Fruit fly (Drosophila melanogaster) whole organism, adult: Measurements from ENCODE around the gene CG15418.

Experiments
- CG11617 ChIP-seq: fragments of 200-800 bp; sonication (Bioruptor generic); optimal IDR thresholded peaks from 2 replicates; lab custom pipeline; 2017; ENCODE audit warnings: mild to moderate bottlenecking, missing biosample characterization, missing genetic modification reagents, missing genetic modification characterization
- CG12768 ChIP-seq: fragments of 200-800 bp; sonication (Bioruptor generic); optimal IDR thresholded peaks from 2 replicates; lab custom pipeline; 2017; ENCODE audit warnings: missing biosample characterization, missing genetic modification characterization, mild to moderate bottlenecking, moderate library complexity, missing genetic modification reagents
- CG14711 ChIP-seq: fragments of 200-800 bp; sonication (Bioruptor generic); optimal IDR thresholded peaks from 2 replicates; lab custom pipeline; 2018; ENCODE audit warnings: missing biosample characterization, mild to moderate bottlenecking, missing genetic modification characterization, moderate library complexity
- CG1620 ChIP-seq: fragments of 200-800 bp; sonication (Bioruptor generic); optimal IDR thresholded peaks from 2 replicates; lab custom pipeline; 2016; ENCODE audit warnings: missing biosample characterization, missing genetic modification characterization
- CG33017 ChIP-seq: fragments of 200-800 bp; sonication (Bioruptor generic); optimal IDR thresholded peaks from 2 replicates; lab custom pipeline; 2018; ENCODE audit warnings: missing biosample characterization, mild to moderate bottlenecking, missing genetic modification characterization, moderate library complexity
- CG5204 ChIP-seq: fragments of 200-800 bp; sonication (Bioruptor generic); optimal IDR thresholded peaks from 2 replicates; lab custom pipeline; 2016; ENCODE audit warnings: missing biosample characterization, missing genetic modification characterization
- CG7045 ChIP-seq: fragments of 200-800 bp; sonication (Bioruptor generic); optimal IDR thresholded peaks from 2 replicates; lab custom pipeline; 2017; ENCODE audit warnings: missing biosample characterization, mild to moderate bottlenecking, missing genetic modification characterization
- CG7101 ChIP-seq: fragments of 200-800 bp; sonication (Bioruptor generic); optimal IDR thresholded peaks from 2 replicates; lab custom pipeline; 2018; ENCODE audit warnings: missing biosample characterization, mild to moderate bottlenecking, missing genetic modification characterization, moderate library complexity
- Clk ChIP-seq: fragments of 200-800 bp; sonication (Bioruptor generic); optimal IDR thresholded peaks from 2 replicates; lab custom pipeline; 2017; ENCODE audit warnings: missing biosample characterization, missing genetic modification characterization
- Crg-1 ChIP-seq: fragments of 200-800 bp; sonication (Bioruptor generic); optimal IDR thresholded peaks from 2 replicates; lab custom pipeline; 2016; ENCODE audit warnings: missing biosample characterization, missing genetic modification characterization
- Hr96 ChIP-seq: fragments of 200-800 bp; sonication (Bioruptor generic); optimal IDR thresholded peaks from 2 replicates; lab custom pipeline; 2016; ENCODE audit warnings: missing biosample characterization, missing genetic modification characterization
- Mnt ChIP-seq: fragments of 200-800 bp; sonication (Bioruptor generic); optimal IDR thresholded peaks from 2 replicates; lab custom pipeline; 2016; ENCODE audit warnings: missing biosample characterization, mild to moderate bottlenecking, missing genetic modification characterization
- bab1 ChIP-seq: fragments of 200-800 bp; sonication (Bioruptor generic); optimal IDR thresholded peaks from 3 replicates; lab custom pipeline; 2019; ENCODE audit warnings: missing biosample characterization, mild to moderate bottlenecking, missing genetic modification characterization, moderate library complexity
- cic ChIP-seq: fragments of 200-800 bp; sonication (Bioruptor generic); optimal IDR thresholded peaks from 2 replicates; lab custom pipeline; 2017; ENCODE audit warnings: missing biosample characterization, mild to moderate bottlenecking, missing genetic modification characterization, moderate library complexity
- cnc ChIP-seq, 2 experiments: fragments of >200 bp; optimal IDR thresholded peaks; 2 replicates each; lab custom pipeline; 2017
- kay ChIP-seq: fragments of 200-800 bp; sonication (Bioruptor generic); peaks from one replicate; lab custom pipeline; 2016; ENCODE audit warnings: missing biosample characterization, missing genetic modification characterization, borderline replicate concordance
- ovo ChIP-seq: fragments of 200-800 bp; sonication (Bioruptor generic); optimal IDR thresholded peaks from 2 replicates; lab custom pipeline; 2016; ENCODE audit warnings: missing biosample characterization, missing genetic modification characterization
- pad ChIP-seq: fragments of 200-800 bp; sonication (Bioruptor generic); optimal IDR thresholded peaks from 3 replicates; lab custom pipeline; 2017; ENCODE audit warnings: missing biosample characterization, missing genetic modification characterization, mild to moderate bottlenecking, moderate library complexity, missing genetic modification reagents
- tj ChIP-seq: fragments of 200-800 bp; sonication (Bioruptor generic); optimal IDR thresholded peaks from 3 replicates; lab custom pipeline; 2017; ENCODE audit warnings: missing biosample characterization, mild to moderate bottlenecking, missing genetic modification characterization, moderate library complexity
- toe ChIP-seq: fragments of 200-800 bp; sonication (Bioruptor generic); optimal IDR thresholded peaks from 2 replicates; lab custom pipeline; 2016; ENCODE audit warnings: missing biosample characterization, missing genetic modification characterization

Gene CG15418

dm6 chr2L:3610608-3611007 lies 10.9 kb downstream of the CG15418 start:
- TF ChIP-seq CG12768 (GFP tag; lab: Kevin White, UChicago): no peak
- no peak for TF ChIP-seq pad
- no peak for TF ChIP-seq Clk (GFP tag; lab: Kevin White, UChicago)
- TF ChIP-seq Crg-1 (GFP tag; lab: Kevin White, UChicago): no peak
- no peak for TF ChIP-seq cnc (optimal IDR thresholded peaks at IDR 0.05; lab: Kevin White, UChicago)
- TF ChIP-seq cic (GFP tag; lab: Kevin White, UChicago): no peak
- no peak for TF ChIP-seq CG14711
- no peak for TF ChIP-seq CG5204 (GFP tag; lab: Kevin White, UChicago)
- TF ChIP-seq CG7101 (tag; lab: Kevin White, UChicago): no peak
- no peak for TF ChIP-seq ovo
- TF ChIP-seq CG1620 (GFP tag; lab: Kevin White, UChicago): no peak
- TF ChIP-seq toe (GFP tag; lab: Kevin White, UChicago): no peak

DNA sequence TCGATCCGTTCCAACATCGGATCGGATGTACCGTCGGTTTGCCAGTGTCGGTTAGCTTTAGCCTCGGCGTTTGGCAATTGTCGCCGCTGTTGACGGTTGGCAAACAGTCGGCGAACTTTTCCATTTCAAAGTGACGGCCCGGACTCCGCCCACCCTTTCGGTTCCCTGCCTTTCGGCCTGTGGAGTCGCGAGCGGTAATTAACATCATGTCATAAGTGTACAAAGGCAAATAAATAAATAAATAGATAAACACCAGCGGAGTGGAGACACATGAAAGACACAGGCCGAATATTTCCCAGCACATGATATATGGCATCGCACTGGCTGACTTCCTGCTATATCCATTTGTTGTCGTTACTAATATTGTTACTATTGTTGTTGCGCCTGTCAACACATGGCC lies 12.7 kb downstream of the CG15418 start:
- TF ChIP-seq Mnt (GFP tag; lab: Kevin White, UChicago) (no peak), bab1 (no peak), CG11617 (no peak), ovo (no peak)

DNA sequence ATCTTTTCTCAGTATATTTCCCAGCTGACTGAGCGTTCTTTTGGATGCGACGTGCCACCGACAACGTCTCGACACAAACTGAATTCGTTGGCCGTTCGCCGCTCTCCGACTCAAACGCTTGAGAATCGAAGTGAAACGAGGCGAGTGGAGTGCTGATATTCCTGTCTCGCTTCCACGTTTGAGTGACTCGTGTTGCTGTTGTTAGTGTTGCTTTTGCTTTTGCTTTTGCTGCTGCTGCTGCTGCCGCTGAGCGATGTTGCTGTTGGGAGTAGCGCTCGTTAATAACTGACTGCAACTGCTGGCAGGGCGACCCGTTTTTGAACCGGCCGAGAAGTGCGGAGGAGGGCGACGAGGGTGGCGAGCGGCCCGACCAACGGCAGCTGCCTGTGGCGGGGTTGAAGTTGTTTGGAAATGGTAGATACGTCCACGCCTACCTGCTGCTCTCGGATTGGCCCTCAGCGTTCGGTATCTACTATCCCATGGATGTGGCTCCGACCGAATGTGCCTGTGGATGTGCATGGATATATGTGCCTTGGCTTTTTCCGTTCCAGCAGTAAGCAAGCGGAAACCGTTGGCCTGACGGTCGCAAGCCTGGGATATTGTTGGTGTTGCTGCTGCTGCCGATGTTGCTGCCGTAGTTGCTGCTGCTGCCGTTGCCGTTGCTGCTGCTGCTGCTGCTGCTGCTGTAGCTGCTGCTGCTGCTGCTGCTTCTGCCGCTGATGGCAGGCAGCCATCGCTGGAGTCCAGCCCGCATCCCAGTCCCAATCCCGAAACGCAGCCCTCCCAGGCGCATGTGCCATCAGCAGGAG lies 14.8 kb downstream of the CG15418 start, which contains the start of gene odd:
TSS of gene odd (minus strand) at position 295 of the 809 bp plus-strand sequence.
- TF ChIP-seq kay (no peak), CG33017 (tag; lab: Kevin White, UChicago) (no peak), Clk (GFP tag; lab: Kevin White, UChicago) (no peak), CG7101 (tag; lab: Kevin White, UChicago) (no peak), pad (no peak), CG1620 (GFP tag; lab: Kevin White, UChicago) (no peak), cic (GFP tag; lab: Kevin White, UChicago) (no peak), ovo (no peak), bab1 (no peak), Hr96 (no peak), CG12768 (GFP tag; lab: Kevin White, UChicago) (no peak), cnc (optimal IDR thresholded peaks at IDR 0.05; lab: Kevin White, UChicago) (no peak), toe (GFP tag; lab: Kevin White, UChicago) (no peak), Crg-1 (GFP tag; lab: Kevin White, UChicago) (no peak)

- TF ChIP-seq CG33017 (tag; lab: Kevin White, UChicago): no peak
These were observed 15.8 kb downstream of the CG15418 start for dm6 chr2L:3605673-3606072.

DNA sequence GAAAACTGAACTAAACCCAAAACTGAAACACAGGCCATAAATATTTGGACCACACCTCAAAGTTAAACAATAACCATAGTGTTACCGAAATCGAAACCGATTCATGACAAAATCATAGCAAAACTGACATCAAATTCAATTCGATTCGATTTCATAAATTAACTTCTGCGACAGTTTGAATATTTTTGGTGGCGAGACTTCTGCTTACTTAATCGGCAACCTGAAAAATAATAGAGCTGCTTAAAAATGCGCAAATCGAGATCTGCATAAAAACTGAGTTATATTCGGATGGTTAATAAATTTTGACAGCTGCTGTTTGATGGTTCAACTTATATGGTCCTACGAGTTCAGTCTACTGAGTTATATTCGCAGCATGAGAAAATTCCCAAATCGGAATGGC lies 18.0 kb downstream of the CG15418 start:
- no peak for TF ChIP-seq cic (GFP tag; lab: Kevin White, UChicago)
- no peak for TF ChIP-seq tj (GFP tag; lab: Kevin White, UChicago)
- no peak for TF ChIP-seq Clk (GFP tag; lab: Kevin White, UChicago)
- TF ChIP-seq ovo: no peak
- no peak for TF ChIP-seq CG11617
- TF ChIP-seq CG7101 (tag; lab: Kevin White, UChicago): no peak
- TF ChIP-seq bab1: no peak
- no peak for TF ChIP-seq CG5204 (GFP tag; lab: Kevin White, UChicago)
- TF ChIP-seq CG33017 (tag; lab: Kevin White, UChicago): no peak
- no peak for TF ChIP-seq Crg-1 (GFP tag; lab: Kevin White, UChicago)

- no peak for TF ChIP-seq cnc (optimal IDR thresholded peaks at IDR 0.05; lab: Kevin White, UChicago)
- no peak for TF ChIP-seq CG7045 (GFP tag; lab: Kevin White, UChicago)
- no peak for TF ChIP-seq Mnt (GFP tag; lab: Kevin White, UChicago)
These were observed 18.9 kb downstream of the CG15418 start for dm6 chr2L:3602589-3602988.

dm6 chr2L:3600847-3601246 lies 20.7 kb downstream of the CG15418 start:
- no peak for TF ChIP-seq cnc (optimal IDR thresholded peaks at IDR 0.05; lab: Kevin White, UChicago)
- TF ChIP-seq ovo: no peak
- TF ChIP-seq CG12768 (GFP tag; lab: Kevin White, UChicago): no peak
- no peak for TF ChIP-seq CG33017 (tag; lab: Kevin White, UChicago)

dm6 chr2L:3598485-3598884 lies 23.0 kb downstream of the CG15418 start:
- no peak for TF ChIP-seq CG11617
- TF ChIP-seq CG7045 (GFP tag; lab: Kevin White, UChicago): no peak
- no peak for TF ChIP-seq CG14711
- no peak for TF ChIP-seq Crg-1 (GFP tag; lab: Kevin White, UChicago)
- TF ChIP-seq Hr96: no peak
- TF ChIP-seq toe (GFP tag; lab: Kevin White, UChicago): no peak
- no peak for TF ChIP-seq kay
- no peak for TF ChIP-seq cnc (optimal IDR thresholded peaks at IDR 0.05; lab: Kevin White, UChicago)
- TF ChIP-seq CG7101 (tag; lab: Kevin White, UChicago): no peak
- no peak for TF ChIP-seq bab1
- no peak for TF ChIP-seq tj (GFP tag; lab: Kevin White, UChicago)
